Worm (Caenorhabditis elegans): ENCODE data around the gene nipa-1.

nipa-1 gene

ce11 chrIII:3091572-3091971 lies 35.4 kb downstream of the nipa-1 start, which contains the start of gene ccep-135:
TSS of gene ccep-135 (plus strand) at chrIII:3091872.
- TF ChIP-seq mel-28 (tag; optimal IDR thresholded peaks at IDR 0.05; ENCODE audit: borderline replicate concordance) = no peak
- no peak for TF ChIP-seq nhr-90 (tag; optimal IDR thresholded peaks at IDR 0.05)
- no peak for TF ChIP-seq sdz-38 (tag; optimal IDR thresholded peaks at IDR 0.05)
- no peak for TF ChIP-seq F52B5.7 (tag; optimal IDR thresholded peaks at IDR 0.05)
- no peak for TF ChIP-seq Y67H2A.10 (GFP tag; conservative IDR thresholded peaks at IDR 0.05)
- TF ChIP-seq ama-1 (optimal IDR thresholded peaks at IDR 0.05) = no peak
- TF ChIP-seq ama-1 (GFP tag; optimal IDR thresholded peaks at IDR 0.05) = no peak
- no peak for TF ChIP-seq hmg-20 (GFP tag; IDR thresholded peaks at IDR 0.05)
- TF ChIP-seq unc-62 (GFP tag; optimal IDR thresholded peaks at IDR 0.05) = no peak
- no peak for TF ChIP-seq lin-54 (GFP tag; optimal IDR thresholded peaks at IDR 0.05)
- TF ChIP-seq mcd-1 (GFP tag; IDR thresholded peaks at IDR 0.05) = no peak
- TF ChIP-seq lin-40 (tag; optimal IDR thresholded peaks at IDR 0.05) = no peak
- no peak for TF ChIP-seq repo-1 (tag; optimal IDR thresholded peaks at IDR 0.05)
- TF ChIP-seq chd-7 (tag; optimal IDR thresholded peaks at IDR 0.05) = no peak
- TF ChIP-seq hlh-26 (GFP tag; conservative IDR thresholded peaks at IDR 0.05) = no peak
- TF ChIP-seq let-526 (GFP tag; IDR thresholded peaks at IDR 0.05) = no peak

ce11 chrIII:3086471-3086870 lies 40.5 kb downstream of the nipa-1 start, which contains the start of gene sft-1:
TSS of gene sft-1 (plus strand) at chrIII:3086671.
- TF ChIP-seq hsf-1 (GFP tag; IDR thresholded peaks at IDR 0.05) (no peak), tlf-1 (GFP tag; optimal IDR thresholded peaks at IDR 0.05) (no peak)

- no peak for TF ChIP-seq pha-4 (tag; optimal IDR thresholded peaks at IDR 0.05)
- peak; percentile 20 for TF ChIP-seq dpl-1 (GFP tag; optimal IDR thresholded peaks at IDR 0.05)
- peak; percentile 93 for TF ChIP-seq attf-3 (GFP tag; conservative IDR thresholded peaks at IDR 0.05)
- no peak for TF ChIP-seq snpc-1.1 (tag; optimal IDR thresholded peaks at IDR 0.05; ENCODE audit: insufficient read depth)
- peak; percentile 13 for TF ChIP-seq efl-1 (GFP tag; optimal IDR thresholded peaks at IDR 0.05)
- TF ChIP-seq lin-35 (GFP tag; optimal IDR thresholded peaks at IDR 0.05) = peak in 1 of 3 experiments; percentile 42
- peak; percentile 6 for TF ChIP-seq lin-54 (GFP tag; optimal IDR thresholded peaks at IDR 0.05)
- TF ChIP-seq hrde-1 (tag; optimal IDR thresholded peaks at IDR 0.05; ENCODE audit: borderline replicate concordance) = no peak
These were observed 56.8 kb downstream of the nipa-1 start, which contains the start of gene H06I04.3 for ce11 chrIII:3070026-3070573. TSS of gene H06I04.3 (plus strand) at chrIII:3070523.

- TF ChIP-seq ztf-25 (GFP tag; IDR thresholded peaks at IDR 0.05) (no peak), hlh-26 (GFP tag; conservative IDR thresholded peaks at IDR 0.05) (no peak), bed-1 (GFP tag; IDR thresholded peaks at IDR 0.05) (no peak), C06A6.2 (GFP tag; conservative IDR thresholded peaks at IDR 0.05) (no peak), tbp1 (GFP tag; optimal IDR thresholded peaks at IDR 0.05) (no peak), ets-4 (GFP tag; optimal IDR thresholded peaks at IDR 0.05) (no peak), lin-35 (GFP tag; optimal IDR thresholded peaks at IDR 0.05) (peak in 1 of 3 experiments; percentile 46), fkh-3 (tag; optimal IDR thresholded peaks at IDR 0.05) (no peak), attf-5 (GFP tag; optimal IDR thresholded peaks at IDR 0.05) (no peak), F52B5.7 (tag; optimal IDR thresholded peaks at IDR 0.05) (no peak), aptf-2 (GFP tag; conservative IDR thresholded peaks at IDR 0.05) (no peak), efl-1 (GFP tag; optimal IDR thresholded peaks at IDR 0.05) (peak; percentile 49), F33H1.4 (GFP tag; IDR thresholded peaks at IDR 0.05) (no peak; the same call in 1 of the 2 replicates), ZK185.1 (tag; optimal IDR thresholded peaks at IDR 0.05; ENCODE audit: poor library complexity, severe bottlenecking) (no peak), unc-130 (GFP tag; optimal IDR thresholded peaks at IDR 0.05) (peak; percentile 58), ceh-40 (GFP tag; IDR thresholded peaks at IDR 0.05) (no peak), egl-44 (GFP tag; IDR thresholded peaks at IDR 0.05) (no peak), sptf-2 (GFP tag; optimal IDR thresholded peaks at IDR 0.05) (no peak), lag-1 (GFP tag; IDR thresholded peaks at IDR 0.05) (no peak), dpl-1 (GFP tag; optimal IDR thresholded peaks at IDR 0.05) (no peak), lin-40 (tag; optimal IDR thresholded peaks at IDR 0.05) (no peak), Y53G8AR.9 (GFP tag; conservative IDR thresholded peaks at IDR 0.05) (peak; percentile 79), hlh-12 (tag; optimal IDR thresholded peaks at IDR 0.05) (no peak), pbrm-1 (GFP tag; IDR thresholded peaks at IDR 0.05) (no peak), rec-8 (tag; optimal IDR thresholded peaks at IDR 0.05) (no peak)
These were observed 57.8 kb downstream of the nipa-1 start for ce11 chrIII:3069101-3069500.
